Worm (Caenorhabditis elegans): ENCODE results near the gene F36H5.4.
"Not testable (repeated sequence)": the region's sequence is repeated elsewhere in the genome, so short reads cannot be mapped to it uniquely, and the experiment has no call there.

The F36H5.4 gene

ce11 chrII:1766715-1767114, 5.1 kb downstream of the F36H5.4 start:
- no peak for TF ChIP-seq flt-1 (GFP tag; IDR thresholded peaks at IDR 0.05)
- no peak for TF ChIP-seq ama-1 (optimal IDR thresholded peaks at IDR 0.05)
- TF ChIP-seq tra-4 (tag; optimal IDR thresholded peaks at IDR 0.05), result no peak
- TF ChIP-seq hmbx-1 (tag; optimal IDR thresholded peaks at IDR 0.05), result no peak
- no peak for TF ChIP-seq ceh-36 (tag; optimal IDR thresholded peaks at IDR 0.05)

ce11 chrII:1771347-1771746, 9.7 kb downstream of the F36H5.4 start, which contains the start of gene math-26:
Gene math-26 (plus strand): TSS chrII:1771647.
- not testable (repeated sequence) for TF ChIP-seq tbx-11 (GFP tag; IDR thresholded peaks at IDR 0.05); sea-1 (GFP tag; conservative IDR thresholded peaks at IDR 0.05); scrt-1 (GFP tag; IDR thresholded peaks at IDR 0.05)

ce11 chrII:1771785-1772184, 10.1 kb downstream of the F36H5.4 start, which contains the start of gene math-3:
Gene math-3 (plus strand): TSS chrII:1772085.
- TF ChIP-seq F13C5.2 (tag; optimal IDR thresholded peaks at IDR 0.05) (no peak), tbx-37 (GFP tag; conservative IDR thresholded peaks at IDR 0.05) (no peak), hmbx-1 (tag; optimal IDR thresholded peaks at IDR 0.05) (no peak), pes-1 (GFP tag; IDR thresholded peaks at IDR 0.05) (no peak), ama-1 (optimal IDR thresholded peaks at IDR 0.05) (no peak), ceh-36 (tag; optimal IDR thresholded peaks at IDR 0.05) (no peak), scrt-1 (GFP tag; IDR thresholded peaks at IDR 0.05) (no peak), tbx-11 (GFP tag; IDR thresholded peaks at IDR 0.05) (no peak), flt-1 (GFP tag; IDR thresholded peaks at IDR 0.05) (no peak), tra-4 (tag; optimal IDR thresholded peaks at IDR 0.05) (no peak), B0310.2 (tag; optimal IDR thresholded peaks at IDR 0.05) (no peak), ets-7 (tag; optimal IDR thresholded peaks at IDR 0.05) (no peak), sea-1 (GFP tag; conservative IDR thresholded peaks at IDR 0.05) (no peak), ceh-13 (GFP tag; optimal IDR thresholded peaks at IDR 0.05) (no peak), aly-1 (tag; optimal IDR thresholded peaks at IDR 0.05) (no peak)

ce11 chrII:1775234-1775633, 13.6 kb downstream of the F36H5.4 start, which contains the start of gene F36H5.14:
Gene F36H5.14 (plus strand): TSS chrII:1775534.
- not testable (repeated sequence) for TF ChIP-seq ets-7, F13C5.2, hmbx-1 (tag; optimal IDR thresholded peaks at IDR 0.05)

ce11 chrII:1782474-1782873, 20.8 kb downstream of the F36H5.4 start, which contains the start of gene math-4:
Gene math-4 (minus strand): TSS chrII:1782574.
- TF ChIP-seq aly-1 (tag; optimal IDR thresholded peaks at IDR 0.05) (no peak), tra-4 (tag; optimal IDR thresholded peaks at IDR 0.05) (no peak), scrt-1 (GFP tag; IDR thresholded peaks at IDR 0.05) (no peak), ets-7 (tag; optimal IDR thresholded peaks at IDR 0.05) (no peak), B0310.2 (tag; optimal IDR thresholded peaks at IDR 0.05) (no peak), tbx-37 (GFP tag; conservative IDR thresholded peaks at IDR 0.05) (no peak), hnd-1 (tag; optimal IDR thresholded peaks at IDR 0.05) (no peak)

ce11 chrII:1784799-1785198, 23.1 kb downstream of the F36H5.4 start, which contains the start of gene C08F1.11:
Gene C08F1.11 (minus strand): TSS chrII:1784899.
- TF ChIP-seq hmg-4 (GFP tag; optimal IDR thresholded peaks at IDR 0.05), result no peak
- TF ChIP-seq B0310.2 (tag; optimal IDR thresholded peaks at IDR 0.05), result no peak
- no peak for TF ChIP-seq tbx-37 (GFP tag; conservative IDR thresholded peaks at IDR 0.05)
- no peak for TF ChIP-seq ceh-36 (tag; optimal IDR thresholded peaks at IDR 0.05)
- TF ChIP-seq ets-7 (tag; optimal IDR thresholded peaks at IDR 0.05), result no peak
- TF ChIP-seq hnd-1 (tag; optimal IDR thresholded peaks at IDR 0.05), result no peak
- no peak for TF ChIP-seq tbx-11 (GFP tag; IDR thresholded peaks at IDR 0.05)
- no peak for TF ChIP-seq sea-1 (GFP tag; conservative IDR thresholded peaks at IDR 0.05)
- no peak for TF ChIP-seq aly-1 (tag; optimal IDR thresholded peaks at IDR 0.05)
- no peak for TF ChIP-seq hmbx-1 (tag; optimal IDR thresholded peaks at IDR 0.05)
- no peak for TF ChIP-seq scrt-1 (GFP tag; IDR thresholded peaks at IDR 0.05)
- TF ChIP-seq ceh-13 (GFP tag; optimal IDR thresholded peaks at IDR 0.05), result no peak
- no peak for TF ChIP-seq F13C5.2 (tag; optimal IDR thresholded peaks at IDR 0.05)
- no peak for TF ChIP-seq ama-1 (optimal IDR thresholded peaks at IDR 0.05)
- TF ChIP-seq pes-1 (GFP tag; IDR thresholded peaks at IDR 0.05), result no peak
- no peak for TF ChIP-seq flt-1 (GFP tag; IDR thresholded peaks at IDR 0.05)
- TF ChIP-seq tra-4 (tag; optimal IDR thresholded peaks at IDR 0.05), result no peak

DNA sequence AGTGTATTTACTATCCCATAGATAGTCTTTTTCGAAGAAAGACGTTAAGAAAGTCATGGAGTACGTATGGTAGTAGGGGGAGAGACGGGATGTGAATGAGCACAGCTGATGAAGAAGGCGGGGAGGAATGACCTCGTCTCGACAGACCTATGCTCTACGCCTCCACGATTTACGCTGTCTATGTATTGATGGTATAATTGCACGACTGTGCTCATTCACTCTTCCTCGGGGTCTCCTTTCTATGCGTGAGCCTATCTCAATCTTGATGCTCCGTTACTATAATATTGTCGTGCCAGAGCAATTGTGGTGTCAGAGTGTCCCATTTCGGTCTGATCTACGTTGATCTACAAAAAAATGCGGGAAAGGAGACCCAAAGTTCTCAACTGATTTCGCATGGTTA, 24.5 kb downstream of the F36H5.4 start, which contains the start of gene C08F1.10:
Gene C08F1.10, minus strand, starts transcription at position 101 of the 400 bp plus-strand sequence.
- TF ChIP-seq pes-1 (GFP tag; IDR thresholded peaks at IDR 0.05) (no peak), tra-4 (tag; optimal IDR thresholded peaks at IDR 0.05) (no peak), aly-1 (tag; optimal IDR thresholded peaks at IDR 0.05) (no peak), hmg-4 (GFP tag; optimal IDR thresholded peaks at IDR 0.05) (no peak), tbx-11 (GFP tag; IDR thresholded peaks at IDR 0.05) (no peak), sea-1 (GFP tag; conservative IDR thresholded peaks at IDR 0.05) (no peak), B0310.2 (tag; optimal IDR thresholded peaks at IDR 0.05) (no peak), tbx-37 (GFP tag; conservative IDR thresholded peaks at IDR 0.05) (no peak), ceh-36 (tag; optimal IDR thresholded peaks at IDR 0.05) (no peak), F13C5.2 (tag; optimal IDR thresholded peaks at IDR 0.05) (no peak), ets-7 (tag; optimal IDR thresholded peaks at IDR 0.05) (no peak), ama-1 (optimal IDR thresholded peaks at IDR 0.05) (no peak), flt-1 (GFP tag; IDR thresholded peaks at IDR 0.05) (no peak), hmbx-1 (tag; optimal IDR thresholded peaks at IDR 0.05) (no peak), scrt-1 (GFP tag; IDR thresholded peaks at IDR 0.05) (no peak), hnd-1 (tag; optimal IDR thresholded peaks at IDR 0.05) (no peak), ceh-13 (GFP tag; optimal IDR thresholded peaks at IDR 0.05) (no peak)

- TF ChIP-seq sea-1 (GFP tag; conservative IDR thresholded peaks at IDR 0.05) (no peak), F13C5.2 (tag; optimal IDR thresholded peaks at IDR 0.05) (no peak), tbx-37 (GFP tag; conservative IDR thresholded peaks at IDR 0.05) (no peak), ets-7 (tag; optimal IDR thresholded peaks at IDR 0.05) (no peak), B0310.2 (tag; optimal IDR thresholded peaks at IDR 0.05) (no peak)
These were observed 25.5 kb downstream of the F36H5.4 start for ce11 chrII:1787208-1787607.
